Worm (Caenorhabditis elegans) whole organism, L1 larva: ENCODE data around the gene Y45G5AM.5.
A peak's percentile ranks its signal among the peaks of the same experiment; 100 is the strongest.

ENCODE experiments used
- C04F5.9 ChIP-seq: sonication (generic microtip); optimal IDR thresholded peaks from 2 replicates; lab custom pipeline; 2016; ENCODE audit warnings: missing genetic modification characterization, missing compliant biosample characterization
- C34B4.2 ChIP-seq: sonication (generic microtip); optimal IDR thresholded peaks from 2 replicates; lab custom pipeline; 2017; ENCODE audit warnings: mild to moderate bottlenecking, missing genetic modification characterization, missing compliant biosample characterization
- F16B12.6 ChIP-seq: fragments of 150-350 bp; optimal IDR thresholded peaks from 2 replicates; lab custom pipeline; 2014; ENCODE audit warnings: missing biosample characterization, missing genetic modification characterization
- alr-1 ChIP-seq: fragments of 200-800 bp; sonication (Bioruptor generic); optimal IDR thresholded peaks from 2 replicates; lab custom pipeline; 2018; ENCODE audit warnings: borderline replicate concordance, mild to moderate bottlenecking, missing genetic modification characterization, missing compliant biosample characterization
- aly-2 ChIP-seq: fragments of 150-350 bp; optimal IDR thresholded peaks from 2 replicates; lab custom pipeline; 2014; ENCODE audit warnings: missing biosample characterization, missing genetic modification characterization
- ama-1 ChIP-seq: fragments of 150-350 bp; optimal IDR thresholded peaks from 2 replicates; lab custom pipeline; 2014
- blmp-1 ChIP-seq: fragments of 150-350 bp; optimal IDR thresholded peaks from 2 replicates; lab custom pipeline; 2014; ENCODE audit warnings: missing biosample characterization, missing genetic modification characterization
- ceh-63 ChIP-seq: fragments of 200-800 bp; sonication (Bioruptor generic); optimal IDR thresholded peaks from 2 replicates; lab custom pipeline; 2018; ENCODE audit warnings: mild to moderate bottlenecking, missing genetic modification characterization, missing compliant biosample characterization
- ceh-8 ChIP-seq: fragments of 200-800 bp; sonication (Bioruptor generic); optimal IDR thresholded peaks from 2 replicates; lab custom pipeline; 2018; ENCODE audit warnings: mild to moderate bottlenecking, missing genetic modification characterization, moderate library complexity, missing compliant biosample characterization
- ces-1 ChIP-seq: fragments of 150-350 bp; optimal IDR thresholded peaks from 2 replicates; lab custom pipeline; 2014; ENCODE audit warnings: missing biosample characterization, missing genetic modification reagents, missing genetic modification characterization
- dpl-1 ChIP-seq, 3 experiments: fragments of 150-350 bp in 2 of 3; sonication (generic microtip) in 1 of 3; optimal IDR thresholded peaks; 2 replicates each; lab custom pipeline; 2014 to 2017; ENCODE audit warnings: missing biosample characterization in 3 of 3, missing genetic modification characterization in 3 of 3, missing genetic modification reagents in 3 of 3
- dsc-1 ChIP-seq: sonication (generic microtip); optimal IDR thresholded peaks from 2 replicates; lab custom pipeline; 2016; ENCODE audit warnings: mild to moderate bottlenecking, missing genetic modification characterization, missing compliant biosample characterization
- egl-13 ChIP-seq: sonication (generic microtip); optimal IDR thresholded peaks from 2 replicates; lab custom pipeline; 2016; ENCODE audit warnings: missing genotype, missing genetic modification reagents, missing genetic modification characterization, missing compliant biosample characterization
- egl-27 ChIP-seq, 2 experiments: fragments of 150-350 bp in 1 of 2; sonication (generic microtip); optimal IDR thresholded peaks; 3 replicates each; lab custom pipeline; 2017 to 2018; ENCODE audit warnings: missing biosample characterization in 2 of 2, missing genetic modification characterization in 2 of 2, missing genetic modification reagents in 2 of 2
- elt-2 ChIP-seq: sonication (generic microtip); optimal IDR thresholded peaks from 2 replicates; lab custom pipeline; 2016; ENCODE audit warnings: missing genetic modification characterization, mild to moderate bottlenecking, inconsistent platforms, missing compliant biosample characterization, missing genetic modification reagents
- ets-5 ChIP-seq: fragments of 200-800 bp; sonication (Bioruptor generic); IDR thresholded peaks from 2 replicates; pipeline ENCODE4 v1.3.6; 2022; ENCODE audit warnings: missing genetic modification characterization, missing compliant biosample characterization
- fkh-8 ChIP-seq: sonication (generic microtip); optimal IDR thresholded peaks from 2 replicates; lab custom pipeline; 2016; ENCODE audit warnings: mild to moderate bottlenecking, missing genetic modification characterization, missing compliant biosample characterization
- fos-1 ChIP-seq: fragments of 150-350 bp; optimal IDR thresholded peaks from 2 replicates; lab custom pipeline; 2014; ENCODE audit warnings: missing biosample characterization, missing genetic modification characterization
- grh-1 ChIP-seq: fragments of 200-800 bp; sonication (Bioruptor generic); IDR thresholded peaks from 2 replicates; pipeline ENCODE4 v1.3.6; 2022; ENCODE audit warnings: missing genetic modification reagents, missing genetic modification characterization, missing compliant biosample characterization
- hpl-2 ChIP-seq: fragments of 150-350 bp; optimal IDR thresholded peaks from 2 replicates; lab custom pipeline; 2014; ENCODE audit warnings: missing biosample characterization, missing genetic modification reagents, missing genetic modification characterization
- lin-14 ChIP-seq: fragments of 200-800 bp; sonication (Bioruptor generic); optimal IDR thresholded peaks from 2 replicates; lab custom pipeline; 2018; ENCODE audit warnings: mild to moderate bottlenecking, missing genetic modification characterization, moderate library complexity, missing compliant biosample characterization
- lin-15B ChIP-seq: fragments of 150-350 bp; sonication (generic microtip); optimal IDR thresholded peaks from 3 replicates; lab custom pipeline; 2014; ENCODE audit warnings: missing biosample characterization, missing genetic modification characterization
- lin-35 ChIP-seq, 2 experiments: fragments of 150-350 bp; optimal IDR thresholded peaks; 2 replicates each; lab custom pipeline; 2014; ENCODE audit warnings: missing biosample characterization in 2 of 2, missing genetic modification characterization in 2 of 2, missing genetic modification reagents in 2 of 2
- lsy-2 ChIP-seq, 2 experiments: fragments of 150-350 bp; optimal IDR thresholded peaks; 2 replicates each; lab custom pipeline; 2014; ENCODE audit warnings: missing biosample characterization in 2 of 2, missing genetic modification characterization in 2 of 2
- mdl-1 ChIP-seq, 2 experiments: fragments of 150-350 bp; optimal IDR thresholded peaks; 2 replicates each; lab custom pipeline; 2014 to 2017; ENCODE audit warnings: missing biosample characterization in 2 of 2, missing genetic modification characterization in 2 of 2, inconsistent platforms in 1 of 2
- mep-1 ChIP-seq: fragments of 150-350 bp; optimal IDR thresholded peaks from 2 replicates; lab custom pipeline; 2014; ENCODE audit warnings: missing biosample characterization, missing genetic modification characterization
- nhr-12 ChIP-seq: sonication (generic microtip); optimal IDR thresholded peaks from 2 replicates; lab custom pipeline; 2017; ENCODE audit warnings: missing biosample characterization, missing genetic modification characterization
- nhr-20 ChIP-seq: sonication (generic microtip); optimal IDR thresholded peaks from 2 replicates; lab custom pipeline; 2016; ENCODE audit warnings: mild to moderate bottlenecking, missing genetic modification characterization, missing compliant biosample characterization
- nhr-237 ChIP-seq: fragments of 150-350 bp; optimal IDR thresholded peaks from 2 replicates; lab custom pipeline; 2014; ENCODE audit warnings: missing biosample characterization, missing genetic modification characterization
- nhr-71 ChIP-seq: sonication (generic microtip); optimal IDR thresholded peaks from 2 replicates; lab custom pipeline; 2016; ENCODE audit warnings: mild to moderate bottlenecking, missing genetic modification characterization, moderate library complexity, missing compliant biosample characterization
- nhr-76 ChIP-seq: sonication (generic microtip); optimal IDR thresholded peaks from 2 replicates; lab custom pipeline; 2017; ENCODE audit warnings: missing biosample characterization, missing genetic modification characterization
- nhr-84 ChIP-seq: sonication (generic microtip); optimal IDR thresholded peaks from 2 replicates; lab custom pipeline; 2017; ENCODE audit warnings: missing biosample characterization, missing genetic modification characterization
- nhr-85 ChIP-seq: sonication (generic microtip); peaks from one replicate; lab custom pipeline; 2016; ENCODE audit warnings: missing genetic modification characterization, inconsistent platforms, missing compliant biosample characterization
- pax-3 ChIP-seq: fragments of 200-800 bp; sonication (Bioruptor generic); optimal IDR thresholded peaks from 2 replicates; lab custom pipeline; 2018; ENCODE audit warnings: mild to moderate bottlenecking, missing genetic modification characterization, moderate library complexity, missing compliant biosample characterization
- rnt-1 ChIP-seq: sonication (generic microtip); optimal IDR thresholded peaks from 2 replicates; lab custom pipeline; 2016; ENCODE audit warnings: mild to moderate bottlenecking, missing genetic modification characterization, moderate library complexity, missing compliant biosample characterization
- snpc-4 ChIP-seq: fragments of 150-350 bp; optimal IDR thresholded peaks from 2 replicates; lab custom pipeline; 2014; ENCODE audit warnings: missing biosample characterization, missing genetic modification characterization
- sox-4 ChIP-seq: sonication (generic microtip); optimal IDR thresholded peaks from 2 replicates; lab custom pipeline; 2016; ENCODE audit warnings: missing genetic modification characterization, missing compliant biosample characterization
- tbx-2 ChIP-seq: sonication (generic microtip); optimal IDR thresholded peaks from 2 replicates; lab custom pipeline; 2016; ENCODE audit warnings: missing genetic modification characterization, missing compliant biosample characterization
- tlp-1 ChIP-seq: fragments of 150-350 bp; optimal IDR thresholded peaks from 2 replicates; lab custom pipeline; 2014; ENCODE audit warnings: missing biosample characterization, missing genetic modification characterization
- vab-15 ChIP-seq: sonication (generic microtip); optimal IDR thresholded peaks from 2 replicates; lab custom pipeline; 2017; ENCODE audit warnings: missing genotype, mild to moderate bottlenecking, missing genetic modification characterization, missing compliant biosample characterization
- xbp-1 ChIP-seq: sonication (generic microtip); optimal IDR thresholded peaks from 2 replicates; lab custom pipeline; 2016; ENCODE audit warnings: missing genetic modification characterization, missing compliant biosample characterization

Gene Y45G5AM.5

ce11 chrV:4131471-4131939 lies 28.7 kb upstream of the Y45G5AM.5 start, which contains the start of gene nhr-57 (continued):
- TF ChIP-seq lin-35 (GFP tag; optimal IDR thresholded peaks at IDR 0.05; lab: Kevin White, UChicago) (peak; percentile 29 to 66), alr-1 (tag; lab: Kevin White, UChicago) (no peak), nhr-71 (peak; percentile 84), blmp-1 (tag; lab: Kevin White, UChicago) (peak; percentile 93), ceh-63 (GFP tag; lab: Kevin White, UChicago) (no peak), C04F5.9 (peak; percentile 21), mdl-1 (tag; optimal IDR thresholded peaks at IDR 0.05; lab: Kevin White, UChicago) (peak in 1 of 2 experiments; percentile 77), dpl-1 (GFP tag; optimal IDR thresholded peaks at IDR 0.05; lab: Kevin White, UChicago) (peak in 2 of 3 experiments; percentile 16 to 44), nhr-20 (tag; lab: Kevin White, UChicago) (peak; percentile 92), xbp-1 (tag; lab: Kevin White, UChicago) (no peak), egl-13 (tag; lab: Kevin White, UChicago) (no peak), lin-15B (tag; lab: Kevin White, UChicago) (no peak), ets-5 (GFP tag; lab: Robert Waterston, UW) (no peak), mep-1 (tag; lab: Kevin White, UChicago) (peak; percentile 50), hpl-2 (GFP tag; lab: Kevin White, UChicago) (no peak), snpc-4 (tag; lab: Kevin White, UChicago) (no peak), egl-27 (tag; optimal IDR thresholded peaks at IDR 0.05; lab: Kevin White, UChicago) (peak in 1 of 2 experiments; percentile 7), lin-14 (GFP tag; lab: Kevin White, UChicago) (peak; percentile 91), nhr-85 (peak; percentile 95), grh-1 (peak; percentile 57), fos-1 (tag; lab: Kevin White, UChicago) (peak; percentile 64), nhr-84 (tag; lab: Kevin White, UChicago) (no peak), rnt-1 (no peak), F16B12.6 (tag; lab: Kevin White, UChicago) (no peak), dsc-1 (tag; lab: Kevin White, UChicago) (no peak), nhr-12 (no peak), aly-2 (tag; lab: Kevin White, UChicago) (no peak), elt-2 (tag; lab: Kevin White, UChicago) (peak; percentile 43), nhr-237 (tag; lab: Kevin White, UChicago) (peak; percentile 7), ceh-8 (GFP tag; lab: Kevin White, UChicago) (no peak), pax-3 (tag; lab: Kevin White, UChicago) (peak; percentile 45)

DNA sequence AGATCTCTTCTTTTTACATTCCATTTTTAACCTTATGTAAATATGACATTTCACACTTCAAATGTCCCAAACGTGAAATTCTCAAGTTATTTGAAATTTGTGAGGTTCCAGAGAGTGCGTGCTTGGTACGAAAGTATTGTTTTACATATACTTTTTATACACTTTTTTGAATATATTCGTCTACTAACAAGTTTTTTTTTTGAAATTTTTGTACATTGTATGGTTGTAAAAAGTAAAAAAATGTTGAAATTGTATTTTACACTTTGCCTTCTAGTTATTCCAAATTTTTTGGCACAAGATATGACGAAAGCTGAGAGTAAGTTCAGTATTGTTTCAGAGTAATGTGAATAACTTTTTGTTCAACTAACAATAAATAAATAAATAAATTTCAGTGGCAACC lies 25.5 kb upstream of the Y45G5AM.5 start, which contains the start of gene lgc-1:
TSS of gene lgc-1 (plus strand) at position 301 of the 400 bp plus-strand sequence.
- no peak for TF ChIP-seq C34B4.2 (tag; lab: Kevin White, UChicago)
- no peak for TF ChIP-seq nhr-12
- no peak for TF ChIP-seq lsy-2 (tag; optimal IDR thresholded peaks at IDR 0.05; lab: Kevin White, UChicago)
- TF ChIP-seq ama-1 (lab: Kevin White, UChicago) = no peak
- TF ChIP-seq sox-4 (tag; lab: Kevin White, UChicago) = no peak
- no peak for TF ChIP-seq C04F5.9
- no peak for TF ChIP-seq ces-1 (GFP tag; lab: Kevin White, UChicago)
- TF ChIP-seq vab-15 (tag; lab: Kevin White, UChicago) = no peak
- no peak for TF ChIP-seq tbx-2 (tag; lab: Kevin White, UChicago)
- no peak for TF ChIP-seq tlp-1 (tag; lab: Kevin White, UChicago)
- no peak for TF ChIP-seq fkh-8
- no peak for TF ChIP-seq nhr-76 (tag; lab: Kevin White, UChicago)
- TF ChIP-seq, all 84 proteins: peak for 0
